Worm (Caenorhabditis elegans) whole organism, mixed stage, embryonic: ENCODE measurements around the gene egg-1.
A peak's percentile ranks its signal among the peaks of the same experiment; 100 is the strongest.

ENCODE experiments used
- M03D4.4 ChIP-seq: sonication (generic microtip); optimal IDR thresholded peaks from 2 replicates; lab custom pipeline; 2017; ENCODE audit warnings: mild to moderate bottlenecking, missing genetic modification characterization, missing compliant biosample characterization
- bed-3 ChIP-seq: fragments of 200-800 bp; sonication (Bioruptor generic); optimal IDR thresholded peaks from 3 replicates; lab custom pipeline; 2018; ENCODE audit warnings: mild to moderate bottlenecking, missing genetic modification characterization, moderate library complexity, missing compliant biosample characterization
- blmp-1 ChIP-seq: fragments of 150-350 bp; optimal IDR thresholded peaks from 2 replicates; lab custom pipeline; 2014; ENCODE audit warnings: missing biosample characterization, missing genetic modification characterization
- ceh-39 ChIP-seq: fragments of 150-350 bp; optimal IDR thresholded peaks from 2 replicates; lab custom pipeline; 2014; ENCODE audit warnings: missing biosample characterization, missing genetic modification characterization
- ceh-83 ChIP-seq: fragments of 200-800 bp; sonication (Bioruptor generic); optimal IDR thresholded peaks from 2 replicates; lab custom pipeline; 2018; ENCODE audit warnings: mild to moderate bottlenecking, missing genetic modification characterization, missing compliant biosample characterization
- ces-1 ChIP-seq: fragments of 150-350 bp; optimal IDR thresholded peaks from 2 replicates; lab custom pipeline; 2014; ENCODE audit warnings: missing biosample characterization, missing genetic modification reagents, missing genetic modification characterization
- cnd-1 ChIP-seq: fragments of 200-800 bp; sonication (Bioruptor generic); optimal IDR thresholded peaks from 2 replicates; lab custom pipeline; 2018; ENCODE audit warnings: mild to moderate bottlenecking, missing genetic modification characterization, missing compliant biosample characterization
- drap-1 ChIP-seq: fragments of 200-800 bp; sonication (Bioruptor generic); optimal IDR thresholded peaks from 3 replicates; lab custom pipeline; 2018; ENCODE audit warnings: mild to moderate bottlenecking, missing genetic modification characterization, missing compliant biosample characterization
- elt-1 ChIP-seq: sonication (generic microtip); optimal IDR thresholded peaks from 2 replicates; lab custom pipeline; 2017; ENCODE audit warnings: missing genetic modification characterization, mild to moderate bottlenecking, missing compliant biosample characterization, antibody characterized with exemption, moderate library complexity, borderline replicate concordance; ENCODE audit not compliant: insufficient read depth
- flh-1 ChIP-seq: fragments of 200-800 bp; sonication (Bioruptor generic); optimal IDR thresholded peaks from 2 replicates; lab custom pipeline; 2018; ENCODE audit warnings: mild to moderate bottlenecking, missing genetic modification characterization, moderate library complexity, missing compliant biosample characterization
- hlh-1 ChIP-seq: fragments of 150-350 bp; optimal IDR thresholded peaks from 2 replicates; lab custom pipeline; 2014; ENCODE audit warnings: missing biosample characterization, missing genetic modification reagents, missing genetic modification characterization
- lin-32 ChIP-seq: fragments of 200-800 bp; sonication (Bioruptor generic); optimal IDR thresholded peaks from 2 replicates; lab custom pipeline; 2018; ENCODE audit warnings: mild to moderate bottlenecking, missing genetic modification characterization, missing compliant biosample characterization
- lsy-2 ChIP-seq: fragments of 150-350 bp; optimal IDR thresholded peaks from 2 replicates; lab custom pipeline; 2014; ENCODE audit warnings: missing biosample characterization, missing genetic modification characterization
- mep-1 ChIP-seq: fragments of 150-350 bp; optimal IDR thresholded peaks from 2 replicates; lab custom pipeline; 2017; ENCODE audit warnings: missing biosample characterization, missing genetic modification reagents, missing genetic modification characterization, inconsistent platforms
- nhr-12 ChIP-seq: fragments of 150-350 bp; optimal IDR thresholded peaks from 2 replicates; lab custom pipeline; 2014; ENCODE audit warnings: missing biosample characterization, missing genetic modification characterization
- nhr-2 ChIP-seq: fragments of 150-350 bp; optimal IDR thresholded peaks from 2 replicates; lab custom pipeline; 2014; ENCODE audit warnings: missing biosample characterization, missing genetic modification characterization
- nhr-237 ChIP-seq: fragments of 150-350 bp; optimal IDR thresholded peaks from 2 replicates; lab custom pipeline; 2014; ENCODE audit warnings: missing biosample characterization, missing genetic modification characterization
- nhr-28 ChIP-seq: fragments of 150-350 bp; optimal IDR thresholded peaks from 2 replicates; lab custom pipeline; 2014; ENCODE audit warnings: missing biosample characterization, missing genetic modification characterization
- nhr-76 ChIP-seq: sonication (generic microtip); optimal IDR thresholded peaks from 2 replicates; lab custom pipeline; 2017; ENCODE audit warnings: missing biosample characterization, missing genetic modification characterization
- pha-4 ChIP-seq: fragments of 150-350 bp; optimal IDR thresholded peaks from 2 replicates; lab custom pipeline; 2018; ENCODE audit warnings: missing biosample characterization, missing genetic modification reagents, missing genetic modification characterization
- sem-2 ChIP-seq: fragments of 200-800 bp; sonication (Bioruptor generic); optimal IDR thresholded peaks from 2 replicates; lab custom pipeline; 2018; ENCODE audit warnings: mild to moderate bottlenecking, missing genetic modification characterization, missing compliant biosample characterization
- snpc-4 ChIP-seq: fragments of 150-350 bp; optimal IDR thresholded peaks from 2 replicates; lab custom pipeline; 2014; ENCODE audit warnings: missing biosample characterization, missing genetic modification characterization
- sptf-1 ChIP-seq: sonication (generic microtip); optimal IDR thresholded peaks from 2 replicates; lab custom pipeline; 2017; ENCODE audit warnings: mild to moderate bottlenecking, missing genetic modification characterization, moderate library complexity, missing compliant biosample characterization
- tbx-8 ChIP-seq: fragments of 200-800 bp; sonication (Bioruptor generic); optimal IDR thresholded peaks from 2 replicates; lab custom pipeline; 2018; ENCODE audit warnings: mild to moderate bottlenecking, missing genetic modification characterization, moderate library complexity, missing compliant biosample characterization
- unc-120 ChIP-seq: sonication (generic microtip); optimal IDR thresholded peaks from 2 replicates; lab custom pipeline; 2017; ENCODE audit warnings: missing genetic modification characterization, missing compliant biosample characterization; ENCODE audit not compliant: poor library complexity, severe bottlenecking
- unc-39 ChIP-seq: fragments of 150-350 bp; optimal IDR thresholded peaks from 2 replicates; lab custom pipeline; 2014; ENCODE audit warnings: missing biosample characterization, missing genetic modification characterization
- unc-62 ChIP-seq: fragments of 150-350 bp; optimal IDR thresholded peaks from 2 replicates; lab custom pipeline; 2014; ENCODE audit warnings: missing biosample characterization, missing genetic modification reagents, missing genetic modification characterization
- zip-8 ChIP-seq: fragments of 150-350 bp; optimal IDR thresholded peaks from 2 replicates; lab custom pipeline; 2014; ENCODE audit warnings: missing biosample characterization, missing genetic modification characterization
- ztf-11 ChIP-seq: fragments of 150-350 bp; optimal IDR thresholded peaks from 2 replicates; lab custom pipeline; 2014; ENCODE audit warnings: missing biosample characterization, missing genetic modification characterization

The egg-1 gene

ce11 chrIII:5721488-5721887, 6.5 kb upstream of the egg-1 start:
- TF ChIP-seq ztf-11 (tag; lab: Kevin White, UChicago) (no peak), sptf-1 (tag; lab: Kevin White, UChicago) (no peak), pha-4 (tag; lab: Kevin White, UChicago) (no peak), unc-62 (peak; percentile 75), nhr-237 (tag; lab: Kevin White, UChicago) (no peak), M03D4.4 (no peak), unc-120 (no peak), ces-1 (GFP tag; lab: Kevin White, UChicago) (peak; percentile 45), elt-1 (no peak)

ce11 chrIII:5721888-5722287, 6.1 kb upstream of the egg-1 start:
- no peak for TF ChIP-seq drap-1 (GFP tag; lab: Kevin White, UChicago)
- TF ChIP-seq nhr-237 (tag; lab: Kevin White, UChicago) = no peak
- no peak for TF ChIP-seq tbx-8 (GFP tag; lab: Kevin White, UChicago)
- no peak for TF ChIP-seq lsy-2 (tag; lab: Kevin White, UChicago)
- TF ChIP-seq ces-1 (GFP tag; lab: Kevin White, UChicago) = peak; percentile 38
- TF ChIP-seq ztf-11 (tag; lab: Kevin White, UChicago) = no peak
- no peak for TF ChIP-seq elt-1
- TF ChIP-seq blmp-1 (tag; lab: Kevin White, UChicago) = no peak
- TF ChIP-seq mep-1 = peak; percentile 24
- no peak for TF ChIP-seq unc-62
- no peak for TF ChIP-seq unc-39
- no peak for TF ChIP-seq nhr-28 (tag; lab: Kevin White, UChicago)
- TF ChIP-seq hlh-1 = no peak
- no peak for TF ChIP-seq nhr-12 (tag; lab: Kevin White, UChicago)
- no peak for TF ChIP-seq cnd-1 (tag; lab: Kevin White, UChicago)
- no peak for TF ChIP-seq bed-3
- TF ChIP-seq nhr-2 (tag; lab: Kevin White, UChicago) = no peak

DNA sequence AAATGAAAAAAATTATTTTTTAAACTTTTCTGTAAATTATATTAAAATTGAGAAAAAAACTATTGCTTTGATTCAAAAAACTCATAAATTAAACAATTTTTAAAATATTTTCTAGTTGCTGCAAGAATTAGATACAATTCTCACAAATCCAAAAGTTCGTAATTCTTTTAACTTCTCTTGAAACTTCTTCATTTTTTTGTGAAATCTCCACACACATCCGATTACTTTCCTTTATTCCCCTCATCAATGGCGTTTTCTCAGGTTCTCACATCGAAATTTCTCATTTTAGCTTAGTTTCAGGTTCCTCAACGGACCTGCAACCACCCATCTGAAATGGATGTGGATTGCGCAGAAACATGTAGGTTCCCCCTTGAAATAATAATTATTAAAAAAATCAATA, 5.4 kb upstream of the egg-1 start, which contains the start of gene wrm-1:
wrm-1 (plus strand) TSS at position 301 of the 400 bp plus-strand sequence.
- TF ChIP-seq lsy-2 (tag; lab: Kevin White, UChicago) (no peak), ceh-39 (no peak), ztf-11 (tag; lab: Kevin White, UChicago) (no peak), flh-1 (GFP tag; lab: Kevin White, UChicago) (no peak), tbx-8 (GFP tag; lab: Kevin White, UChicago) (no peak)

ce11 chrIII:5729367-5729766, 1.4 kb downstream of the egg-1 start:
- no peak for TF ChIP-seq ces-1 (GFP tag; lab: Kevin White, UChicago)
- no peak for TF ChIP-seq nhr-76
- no peak for TF ChIP-seq bed-3
- TF ChIP-seq sem-2 (GFP tag; lab: Kevin White, UChicago) = no peak
- no peak for TF ChIP-seq ztf-11 (tag; lab: Kevin White, UChicago)

DNA sequence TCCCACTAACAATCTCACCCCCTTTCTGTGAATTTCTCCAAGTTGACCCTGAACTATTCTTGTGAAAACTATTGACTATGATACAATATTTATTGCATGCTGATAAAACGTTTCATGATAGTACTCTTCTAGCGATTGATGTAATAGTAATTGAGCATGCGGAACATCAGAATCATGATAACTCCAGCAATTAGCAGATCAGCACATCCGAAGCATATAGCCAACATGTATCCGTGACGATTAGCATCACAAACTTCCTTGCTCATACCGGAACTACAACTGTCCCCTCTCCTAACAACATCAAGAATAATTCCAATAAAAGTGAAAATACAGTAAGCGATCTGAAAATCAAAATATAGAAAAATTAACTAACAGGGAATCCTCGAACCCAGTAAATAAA, 2.1 kb downstream of the egg-1 start:
- no peak for TF ChIP-seq nhr-28 (tag; lab: Kevin White, UChicago)
- TF ChIP-seq drap-1 (GFP tag; lab: Kevin White, UChicago) = no peak
- TF ChIP-seq pha-4 (tag; lab: Kevin White, UChicago) = no peak

DNA sequence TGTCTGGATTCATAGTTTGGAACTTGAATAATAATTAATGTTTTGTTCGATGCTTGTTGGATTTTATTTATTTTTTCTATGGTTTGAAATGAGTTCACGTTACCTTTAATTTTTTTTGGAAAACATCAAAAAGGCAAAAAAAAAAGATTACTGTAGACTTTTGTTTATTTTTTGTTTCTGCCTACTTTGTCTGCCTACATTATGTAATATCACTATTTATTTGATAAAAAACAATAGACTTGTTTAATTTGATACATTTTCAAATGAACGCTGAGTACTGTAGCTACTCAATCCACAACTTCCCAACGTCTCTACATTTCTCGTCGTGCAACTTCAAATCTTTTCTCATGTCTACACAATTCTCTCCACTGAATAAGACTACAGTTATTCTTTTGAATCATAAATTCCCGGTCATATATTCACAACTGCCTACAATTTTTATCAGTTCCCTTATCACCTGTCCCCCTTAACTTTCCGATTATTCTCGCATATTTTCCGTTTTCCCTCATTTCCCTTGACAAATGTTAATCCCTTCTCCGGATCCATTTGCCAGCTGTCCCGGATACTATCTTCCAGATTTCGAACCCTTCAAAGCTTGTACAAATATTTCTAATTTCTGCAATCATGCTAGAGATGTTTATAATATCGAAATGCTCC, 3.1 kb downstream of the egg-1 start, which contains the start of the genes B0244.9 and B0244.7:
B0244.9 (minus strand) TSS at position 51 of the 657 bp plus-strand sequence.
B0244.7 (plus strand) TSS at position 522 of the 657 bp plus-strand sequence.
- no peak for TF ChIP-seq lin-32
- TF ChIP-seq nhr-76 = no peak
- no peak for TF ChIP-seq snpc-4 (tag; lab: Kevin White, UChicago)
- TF ChIP-seq bed-3 = no peak
- TF ChIP-seq ztf-11 (tag; lab: Kevin White, UChicago) = no peak
- TF ChIP-seq elt-1 = no peak
- no peak for TF ChIP-seq flh-1 (GFP tag; lab: Kevin White, UChicago)
- TF ChIP-seq unc-120 = no peak
- no peak for TF ChIP-seq nhr-2 (tag; lab: Kevin White, UChicago)
- TF ChIP-seq ceh-83 (GFP tag; lab: Kevin White, UChicago) = no peak
- no peak for TF ChIP-seq zip-8 (tag; lab: Kevin White, UChicago)
- no peak for TF ChIP-seq nhr-237 (tag; lab: Kevin White, UChicago)
